Worm (Caenorhabditis elegans) whole organism, L4 larva: ENCODE results near the gene F07G6.10.

ENCODE experiments used
- F49E8.2 ChIP-seq: sonication (generic microtip); optimal IDR thresholded peaks from 2 replicates; lab custom pipeline; 2016; ENCODE audit warnings: missing compliant biosample characterization, mild to moderate bottlenecking, missing genetic modification characterization, borderline replicate concordance
- Y75B8A.6 ChIP-seq: fragments of 200-800 bp; sonication (Bioruptor generic); IDR thresholded peaks from 2 replicates; pipeline ENCODE4 v1.3.6; 2022; ENCODE audit warnings: missing genetic modification reagents, missing genetic modification characterization, missing compliant biosample characterization
- arid-1 ChIP-seq: fragments of 200-800 bp; sonication (Bioruptor generic); conservative IDR thresholded peaks from 2 replicates; pipeline ENCODE4 v1.3.6; 2022; ENCODE audit warnings: missing genetic modification reagents, missing genetic modification characterization, missing compliant biosample characterization
- daf-16 ChIP-seq, 3 experiments: sonication (generic microtip); optimal IDR thresholded peaks; 2 replicates each; lab custom pipeline; 2016 to 2017; ENCODE audit warnings: missing genetic modification characterization in 3 of 3, missing genetic modification reagents in 3 of 3, mild to moderate bottlenecking in 2 of 3, missing compliant biosample characterization in 2 of 3, missing biosample characterization in 1 of 3, moderate library complexity in 1 of 3
- egl-27 ChIP-seq: sonication (generic microtip); optimal IDR thresholded peaks from 3 replicates; lab custom pipeline; 2017; ENCODE audit warnings: missing biosample characterization, missing genetic modification reagents, missing genetic modification characterization
- jun-1 ChIP-seq: fragments of 150-350 bp; optimal IDR thresholded peaks from 2 replicates; lab custom pipeline; 2014; ENCODE audit warnings: missing biosample characterization, missing genetic modification reagents, missing genetic modification characterization
- mxl-2 ChIP-seq: fragments of 200-800 bp; sonication (Bioruptor generic); conservative IDR thresholded peaks from 2 replicates; pipeline ENCODE4 v1.3.6; 2022; ENCODE audit warnings: missing genetic modification reagents, missing genetic modification characterization, missing compliant biosample characterization
- nhr-25 ChIP-seq: sonication (generic microtip); optimal IDR thresholded peaks from 2 replicates; lab custom pipeline; 2017; ENCODE audit warnings: missing genetic modification characterization, mild to moderate bottlenecking, missing compliant biosample characterization, antibody characterized with exemption, moderate library complexity, borderline replicate concordance; ENCODE audit not compliant: insufficient read depth
- unc-62 ChIP-seq, 3 experiments: fragments of 150-350 bp in 1 of 3; sonication (generic microtip); optimal IDR thresholded peaks in 2 of 3; peaks in 1 of 3; 1 replicate in 1 of 3; 2 replicates in 2 of 3; lab custom pipeline; 2014 to 2017; ENCODE audit warnings: missing biosample characterization in 3 of 3, missing genetic modification characterization in 3 of 3, missing genetic modification reagents in 3 of 3, missing genotype in 1 of 3
- ztf-11 ChIP-seq: fragments of 150-350 bp; optimal IDR thresholded peaks from 2 replicates; lab custom pipeline; 2014; ENCODE audit warnings: missing biosample characterization, missing genetic modification characterization

DNA sequence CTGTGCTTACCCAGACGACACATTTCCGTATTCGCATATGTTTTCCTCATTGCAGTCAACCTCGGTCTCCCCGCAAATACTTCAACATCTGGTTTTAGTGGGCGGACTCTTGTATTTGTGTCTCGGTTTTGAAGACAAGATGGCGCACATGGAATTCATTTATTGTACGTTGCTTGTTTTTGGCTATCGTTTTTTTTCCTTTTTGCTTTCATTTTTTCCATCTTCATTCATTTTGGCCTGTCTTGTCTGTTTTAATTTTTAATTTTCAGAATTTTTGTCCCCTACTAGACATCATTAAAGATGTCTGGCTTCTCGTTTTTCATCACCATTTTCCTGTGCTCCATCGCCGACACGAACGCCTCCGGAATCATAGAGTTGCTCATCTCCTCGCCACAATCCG is 48.9 kb downstream of the F07G6.10 start, which contains the start of gene arg-1:
- TF ChIP-seq Y75B8A.6 (no peak), jun-1 (tag; lab: Kevin White, UChicago) (no peak), unc-62 (GFP tag; optimal IDR thresholded peaks at IDR 0.05 in 1 of 2; lab: Kevin White, UChicago) (no peak), unc-62 (tag; optimal IDR thresholded peaks at IDR 0.05; lab: Kevin White, UChicago) (no peak), ztf-11 (tag; lab: Kevin White, UChicago) (no peak), mxl-2 (no peak), arid-1 (GFP tag; lab: Robert Waterston, UW) (no peak), egl-27 (tag; lab: Kevin White, UChicago) (no peak), nhr-25 (tag; lab: Kevin White, UChicago) (no peak), F49E8.2 (tag; lab: Kevin White, UChicago) (no peak), daf-16 (GFP tag; optimal IDR thresholded peaks at IDR 0.05; lab: Kevin White, UChicago) (no peak), daf-16 (tag; optimal IDR thresholded peaks at IDR 0.05; lab: Kevin White, UChicago) (no peak)
